Worm (Caenorhabditis elegans) whole organism, mixed stage, embryonic: ENCODE data around the gene B0280.17.

Experiments
- M03D4.4 ChIP-seq: sonication (generic microtip); optimal IDR thresholded peaks from 2 replicates; lab custom pipeline; 2017; ENCODE audit warnings: mild to moderate bottlenecking, missing genetic modification characterization, missing compliant biosample characterization
- bed-3 ChIP-seq: fragments of 200-800 bp; sonication (Bioruptor generic); optimal IDR thresholded peaks from 3 replicates; lab custom pipeline; 2018; ENCODE audit warnings: mild to moderate bottlenecking, missing genetic modification characterization, moderate library complexity, missing compliant biosample characterization
- blmp-1 ChIP-seq: fragments of 150-350 bp; optimal IDR thresholded peaks from 2 replicates; lab custom pipeline; 2014; ENCODE audit warnings: missing biosample characterization, missing genetic modification characterization
- ceh-39 ChIP-seq: fragments of 150-350 bp; optimal IDR thresholded peaks from 2 replicates; lab custom pipeline; 2014; ENCODE audit warnings: missing biosample characterization, missing genetic modification characterization
- ceh-43 ChIP-seq: fragments of 200-800 bp; sonication (Bioruptor generic); optimal IDR thresholded peaks from 2 replicates; lab custom pipeline; 2018; ENCODE audit warnings: mild to moderate bottlenecking, missing genetic modification characterization, moderate library complexity, missing compliant biosample characterization
- ceh-83 ChIP-seq: fragments of 200-800 bp; sonication (Bioruptor generic); optimal IDR thresholded peaks from 2 replicates; lab custom pipeline; 2018; ENCODE audit warnings: mild to moderate bottlenecking, missing genetic modification characterization, missing compliant biosample characterization
- ces-1 ChIP-seq: fragments of 150-350 bp; optimal IDR thresholded peaks from 2 replicates; lab custom pipeline; 2014; ENCODE audit warnings: missing biosample characterization, missing genetic modification reagents, missing genetic modification characterization
- cnd-1 ChIP-seq: fragments of 200-800 bp; sonication (Bioruptor generic); optimal IDR thresholded peaks from 2 replicates; lab custom pipeline; 2018; ENCODE audit warnings: mild to moderate bottlenecking, missing genetic modification characterization, missing compliant biosample characterization
- drap-1 ChIP-seq: fragments of 200-800 bp; sonication (Bioruptor generic); optimal IDR thresholded peaks from 3 replicates; lab custom pipeline; 2018; ENCODE audit warnings: mild to moderate bottlenecking, missing genetic modification characterization, missing compliant biosample characterization
- elt-1 ChIP-seq: sonication (generic microtip); optimal IDR thresholded peaks from 2 replicates; lab custom pipeline; 2017; ENCODE audit warnings: missing genetic modification characterization, mild to moderate bottlenecking, missing compliant biosample characterization, antibody characterized with exemption, moderate library complexity, borderline replicate concordance; ENCODE audit not compliant: insufficient read depth
- elt-3 ChIP-seq: fragments of 150-350 bp; optimal IDR thresholded peaks from 2 replicates; lab custom pipeline; 2014; ENCODE audit warnings: missing biosample characterization, missing genetic modification characterization
- flh-1 ChIP-seq: fragments of 200-800 bp; sonication (Bioruptor generic); optimal IDR thresholded peaks from 2 replicates; lab custom pipeline; 2018; ENCODE audit warnings: mild to moderate bottlenecking, missing genetic modification characterization, moderate library complexity, missing compliant biosample characterization
- ham-2 ChIP-seq: fragments of 200-800 bp; sonication (Bioruptor generic); optimal IDR thresholded peaks from 2 replicates; lab custom pipeline; 2018; ENCODE audit warnings: mild to moderate bottlenecking, missing genetic modification characterization, missing compliant biosample characterization
- hlh-1 ChIP-seq: fragments of 150-350 bp; optimal IDR thresholded peaks from 2 replicates; lab custom pipeline; 2014; ENCODE audit warnings: missing biosample characterization, missing genetic modification reagents, missing genetic modification characterization
- lin-13 ChIP-seq: fragments of 150-350 bp; optimal IDR thresholded peaks from 2 replicates; lab custom pipeline; 2014; ENCODE audit warnings: missing biosample characterization, missing genetic modification characterization
- lin-32 ChIP-seq: fragments of 200-800 bp; sonication (Bioruptor generic); optimal IDR thresholded peaks from 2 replicates; lab custom pipeline; 2018; ENCODE audit warnings: mild to moderate bottlenecking, missing genetic modification characterization, missing compliant biosample characterization
- lsy-2 ChIP-seq: fragments of 150-350 bp; optimal IDR thresholded peaks from 2 replicates; lab custom pipeline; 2014; ENCODE audit warnings: missing biosample characterization, missing genetic modification characterization
- mep-1 ChIP-seq: fragments of 150-350 bp; optimal IDR thresholded peaks from 2 replicates; lab custom pipeline; 2017; ENCODE audit warnings: missing biosample characterization, missing genetic modification reagents, missing genetic modification characterization, inconsistent platforms
- mls-2 ChIP-seq: sonication (generic microtip); optimal IDR thresholded peaks from 2 replicates; lab custom pipeline; 2016; ENCODE audit warnings: mild to moderate bottlenecking, missing genetic modification characterization, moderate library complexity, missing compliant biosample characterization
- nhr-12 ChIP-seq: fragments of 150-350 bp; optimal IDR thresholded peaks from 2 replicates; lab custom pipeline; 2014; ENCODE audit warnings: missing biosample characterization, missing genetic modification characterization
- nhr-2 ChIP-seq: fragments of 150-350 bp; optimal IDR thresholded peaks from 2 replicates; lab custom pipeline; 2014; ENCODE audit warnings: missing biosample characterization, missing genetic modification characterization
- nhr-237 ChIP-seq: fragments of 150-350 bp; optimal IDR thresholded peaks from 2 replicates; lab custom pipeline; 2014; ENCODE audit warnings: missing biosample characterization, missing genetic modification characterization
- nhr-28 ChIP-seq: fragments of 150-350 bp; optimal IDR thresholded peaks from 2 replicates; lab custom pipeline; 2014; ENCODE audit warnings: missing biosample characterization, missing genetic modification characterization
- nhr-76 ChIP-seq: sonication (generic microtip); optimal IDR thresholded peaks from 2 replicates; lab custom pipeline; 2017; ENCODE audit warnings: missing biosample characterization, missing genetic modification characterization
- pha-4 ChIP-seq: fragments of 150-350 bp; optimal IDR thresholded peaks from 2 replicates; lab custom pipeline; 2018; ENCODE audit warnings: missing biosample characterization, missing genetic modification reagents, missing genetic modification characterization
- snpc-4 ChIP-seq: fragments of 150-350 bp; optimal IDR thresholded peaks from 2 replicates; lab custom pipeline; 2014; ENCODE audit warnings: missing biosample characterization, missing genetic modification characterization
- sptf-1 ChIP-seq: sonication (generic microtip); optimal IDR thresholded peaks from 2 replicates; lab custom pipeline; 2017; ENCODE audit warnings: mild to moderate bottlenecking, missing genetic modification characterization, moderate library complexity, missing compliant biosample characterization
- tbx-8 ChIP-seq: fragments of 200-800 bp; sonication (Bioruptor generic); optimal IDR thresholded peaks from 2 replicates; lab custom pipeline; 2018; ENCODE audit warnings: mild to moderate bottlenecking, missing genetic modification characterization, moderate library complexity, missing compliant biosample characterization
- unc-120 ChIP-seq: sonication (generic microtip); optimal IDR thresholded peaks from 2 replicates; lab custom pipeline; 2017; ENCODE audit warnings: missing genetic modification characterization, missing compliant biosample characterization; ENCODE audit not compliant: poor library complexity, severe bottlenecking
- unc-62 ChIP-seq: fragments of 150-350 bp; optimal IDR thresholded peaks from 2 replicates; lab custom pipeline; 2014; ENCODE audit warnings: missing biosample characterization, missing genetic modification reagents, missing genetic modification characterization
- zip-8 ChIP-seq: fragments of 150-350 bp; optimal IDR thresholded peaks from 2 replicates; lab custom pipeline; 2014; ENCODE audit warnings: missing biosample characterization, missing genetic modification characterization
- ztf-11 ChIP-seq: fragments of 150-350 bp; optimal IDR thresholded peaks from 2 replicates; lab custom pipeline; 2014; ENCODE audit warnings: missing biosample characterization, missing genetic modification characterization

The B0280.17 gene

DNA sequence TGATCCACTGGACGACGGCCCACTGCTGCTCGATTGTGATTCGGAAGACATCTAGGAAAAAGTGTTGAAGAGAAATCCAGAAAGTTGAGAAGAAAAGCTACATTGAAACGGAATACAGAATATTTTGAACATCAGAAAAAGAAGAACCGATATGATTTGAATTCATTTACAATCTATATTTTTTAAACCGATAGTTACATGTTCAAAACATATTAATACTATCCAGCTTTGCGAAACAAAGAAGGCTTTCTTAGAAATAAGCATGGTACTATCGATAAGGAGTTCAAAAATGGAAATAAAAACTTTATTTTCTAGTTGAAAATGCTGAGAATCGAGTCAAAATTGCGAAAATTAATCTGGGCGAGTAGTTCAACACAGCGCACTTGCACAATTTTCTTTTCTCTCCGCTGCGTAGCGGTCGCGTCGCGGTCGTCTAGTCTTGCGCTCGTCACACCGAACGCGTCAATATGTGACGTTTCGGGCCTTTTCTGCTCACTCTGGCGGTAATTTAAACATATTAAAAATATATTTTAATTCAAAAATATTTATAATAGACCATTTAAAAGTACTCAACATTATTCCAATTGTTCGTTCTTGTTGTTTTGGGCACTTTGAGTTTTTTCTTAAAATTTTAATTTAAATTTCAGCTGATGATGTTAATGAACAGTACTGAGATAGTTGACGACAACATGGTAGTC, 26.3 kb upstream of the B0280.17 start, which contains the start of the genes syf-2 and K04G7.1:
TSS of gene syf-2 (minus strand) at position 51 of the 698 bp plus-strand sequence.
TSS of gene K04G7.1 (plus strand) at position 648 of the 698 bp plus-strand sequence.
- TF ChIP-seq cnd-1 (tag; lab: Kevin White, UChicago) = no peak
- no peak for TF ChIP-seq blmp-1 (tag; lab: Kevin White, UChicago)
- TF ChIP-seq unc-62 (GFP tag; lab: Kevin White, UChicago) = peak; percentile 70
- TF ChIP-seq flh-1 (GFP tag; lab: Kevin White, UChicago) = no peak
- TF ChIP-seq nhr-237 (tag; lab: Kevin White, UChicago) = peak; percentile 88
- TF ChIP-seq ztf-11 (tag; lab: Kevin White, UChicago) = no peak
- TF ChIP-seq ces-1 (GFP tag; lab: Kevin White, UChicago) = peak; percentile 80
- TF ChIP-seq lsy-2 (tag; lab: Kevin White, UChicago) = peak; percentile 89
- TF ChIP-seq snpc-4 (tag; lab: Kevin White, UChicago) = no peak
- peak; percentile 42 for TF ChIP-seq drap-1 (GFP tag; lab: Kevin White, UChicago)
- peak; percentile 85 for TF ChIP-seq pha-4 (tag; lab: Kevin White, UChicago)
- TF ChIP-seq lin-13 (tag; lab: Kevin White, UChicago) = peak; percentile 96
- peak; percentile 9 for TF ChIP-seq mls-2 (tag; lab: Kevin White, UChicago)
- TF ChIP-seq mep-1 (tag; lab: Kevin White, UChicago) = peak; percentile 98
- TF ChIP-seq lin-32 (GFP tag; lab: Kevin White, UChicago) = no peak
- peak; percentile 53 for TF ChIP-seq unc-120
- peak; percentile 69 for TF ChIP-seq hlh-1
- TF ChIP-seq zip-8 (tag; lab: Kevin White, UChicago) = no peak
- peak; percentile 87 for TF ChIP-seq ceh-39 (tag; lab: Kevin White, UChicago)
- TF ChIP-seq ham-2 (GFP tag; lab: Kevin White, UChicago) = no peak
- no peak for TF ChIP-seq ceh-83 (GFP tag; lab: Kevin White, UChicago)
- no peak for TF ChIP-seq elt-1 (tag; lab: Kevin White, UChicago)
- TF ChIP-seq nhr-2 = peak; percentile 42
- TF ChIP-seq elt-3 = no peak
- peak; percentile 78 for TF ChIP-seq sptf-1 (tag; lab: Kevin White, UChicago)
- TF ChIP-seq ceh-43 (GFP tag; lab: Kevin White, UChicago) = peak; percentile 3
- TF ChIP-seq tbx-8 (GFP tag; lab: Kevin White, UChicago) = no peak

DNA sequence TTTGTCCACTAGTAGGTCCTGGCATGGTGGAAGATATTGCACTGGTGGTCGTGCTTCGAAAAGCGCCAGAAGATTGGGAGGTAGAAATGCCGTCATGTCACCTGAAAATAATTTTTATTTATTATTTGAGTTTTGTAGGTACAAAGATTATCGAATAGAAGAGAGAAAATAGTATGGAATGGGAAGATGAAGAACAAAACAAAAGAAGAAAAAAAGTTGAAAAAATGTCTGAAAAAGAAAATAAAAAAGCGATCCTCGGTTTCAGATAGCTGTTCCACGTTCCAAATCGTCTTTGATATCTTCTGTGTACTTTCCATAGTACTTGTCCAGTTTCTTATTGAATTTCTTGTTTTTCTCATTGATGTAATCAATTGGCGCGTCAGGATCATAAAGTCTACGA, 25.1 kb upstream of the B0280.17 start, which contains the start of gene rnp-7:
TSS of gene rnp-7 (minus strand) at position 101 of the 400 bp plus-strand sequence.
- TF ChIP-seq nhr-28 = no peak
- no peak for TF ChIP-seq sptf-1 (tag; lab: Kevin White, UChicago)
- TF ChIP-seq nhr-2 = no peak
- TF ChIP-seq unc-62 (GFP tag; lab: Kevin White, UChicago) = no peak
- no peak for TF ChIP-seq cnd-1 (tag; lab: Kevin White, UChicago)
- TF ChIP-seq elt-3 = no peak
- TF ChIP-seq M03D4.4 = no peak
- TF ChIP-seq nhr-76 (tag; lab: Kevin White, UChicago) = no peak
- TF ChIP-seq mep-1 (tag; lab: Kevin White, UChicago) = no peak
- TF ChIP-seq unc-120 = no peak
- TF ChIP-seq lsy-2 (tag; lab: Kevin White, UChicago) = no peak
- no peak for TF ChIP-seq flh-1 (GFP tag; lab: Kevin White, UChicago)
- TF ChIP-seq ztf-11 (tag; lab: Kevin White, UChicago) = no peak
- TF ChIP-seq hlh-1 = no peak
- no peak for TF ChIP-seq elt-1 (tag; lab: Kevin White, UChicago)
- no peak for TF ChIP-seq tbx-8 (GFP tag; lab: Kevin White, UChicago)
- TF ChIP-seq drap-1 (GFP tag; lab: Kevin White, UChicago) = no peak
- TF ChIP-seq bed-3 = no peak
- no peak for TF ChIP-seq blmp-1 (tag; lab: Kevin White, UChicago)
- TF ChIP-seq pha-4 (tag; lab: Kevin White, UChicago) = no peak

DNA sequence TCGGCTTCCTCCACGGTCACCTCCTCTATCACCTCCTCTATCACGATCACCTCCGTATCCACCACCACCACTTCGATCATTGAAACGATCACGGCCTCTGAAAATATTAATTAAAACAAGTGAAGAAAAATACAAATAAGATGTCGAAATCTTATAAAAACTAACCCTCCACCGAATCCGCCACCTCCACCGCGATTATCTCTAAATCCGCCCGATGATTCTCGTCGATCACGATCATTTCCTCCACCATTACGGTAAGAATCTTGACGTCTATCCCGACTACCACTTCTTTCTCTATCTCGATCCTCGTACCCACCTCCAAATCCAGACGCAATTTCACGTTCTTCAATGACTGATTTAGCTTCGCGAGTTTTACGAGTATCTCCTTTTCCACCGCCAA, 23.3 kb upstream of the B0280.17 start:
- no peak for TF ChIP-seq zip-8 (tag; lab: Kevin White, UChicago)
- TF ChIP-seq, all 35 proteins: peak for 0

DNA sequence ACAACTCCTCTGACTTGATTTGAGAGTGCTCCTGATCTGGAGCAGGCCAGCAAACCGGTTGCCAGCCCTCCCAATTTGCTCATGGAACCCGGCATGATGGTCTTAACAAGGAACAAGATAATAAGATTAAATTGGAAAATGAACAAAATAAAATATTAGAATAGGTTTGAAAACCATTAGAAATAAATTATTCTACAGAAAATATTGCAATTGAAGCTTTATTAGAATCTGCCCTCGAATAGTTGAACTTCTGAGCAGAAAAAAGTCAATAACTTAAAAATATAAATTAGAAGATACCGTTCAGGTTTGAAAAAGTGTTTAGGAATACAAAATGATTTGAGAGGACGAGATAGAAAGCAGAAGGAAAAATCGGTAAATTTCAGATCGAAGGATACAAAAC, 22.8 kb upstream of the B0280.17 start, which contains the start of gene nuo-4:
TSS of gene nuo-4 (minus strand) at position 101 of the 400 bp plus-strand sequence.
- TF ChIP-seq pha-4 (tag; lab: Kevin White, UChicago) (no peak), nhr-28 (no peak), lsy-2 (tag; lab: Kevin White, UChicago) (no peak), nhr-76 (tag; lab: Kevin White, UChicago) (no peak), nhr-12 (tag; lab: Kevin White, UChicago) (no peak), ztf-11 (tag; lab: Kevin White, UChicago) (no peak), M03D4.4 (no peak)
